Fruit fly (Drosophila melanogaster) whole organism, embryonic: Measurements from ENCODE around the gene CG9662.
A peak's percentile ranks its signal among the peaks of the same experiment; 100 is the strongest.

Source experiments
- B-H2 ChIP-seq: fragments of 200-800 bp; sonication (Bioruptor generic); optimal IDR thresholded peaks from 2 replicates; lab custom pipeline; 2018; ENCODE audit warnings: missing biosample characterization, mild to moderate bottlenecking, missing genetic modification characterization
- Bdp1 ChIP-seq: fragments of 200-800 bp; sonication (Bioruptor generic); optimal IDR thresholded peaks from 3 replicates; lab custom pipeline; 2016; ENCODE audit warnings: missing biosample characterization, missing genetic modification characterization
- CG10979 ChIP-seq: fragments of 200-800 bp; sonication (Bioruptor generic); optimal IDR thresholded peaks from 2 replicates; lab custom pipeline; 2018; ENCODE audit warnings: missing biosample characterization, mild to moderate bottlenecking, missing genetic modification characterization, moderate library complexity
- CG11093 ChIP-seq: fragments of 200-800 bp; sonication (Bioruptor generic); IDR thresholded peaks from 3 replicates; pipeline ENCODE4 v1.3.6; 2022; ENCODE audit warnings: missing biosample characterization, missing genetic modification characterization
- CG12155 ChIP-seq: fragments of 200-800 bp; sonication (Bioruptor generic); optimal IDR thresholded peaks from 3 replicates; lab custom pipeline; 2016; ENCODE audit warnings: missing biosample characterization, missing genetic modification characterization
- CG12942 ChIP-seq: fragments of 200-800 bp; sonication (Bioruptor generic); optimal IDR thresholded peaks from 3 replicates; lab custom pipeline; 2016; ENCODE audit warnings: missing biosample characterization, missing genetic modification characterization
- CG13296 ChIP-seq: fragments of 200-800 bp; sonication (Bioruptor generic); optimal IDR thresholded peaks from 3 replicates; lab custom pipeline; 2018; ENCODE audit warnings: missing biosample characterization, mild to moderate bottlenecking, missing genetic modification characterization
- CG13775 ChIP-seq: fragments of 200-800 bp; sonication (Bioruptor generic); optimal IDR thresholded peaks from 3 replicates; lab custom pipeline; 2017; ENCODE audit warnings: missing biosample characterization, mild to moderate bottlenecking, missing genetic modification characterization
- CG13894 ChIP-seq: fragments of 200-800 bp; sonication (Bioruptor generic); optimal IDR thresholded peaks from 3 replicates; lab custom pipeline; 2018; ENCODE audit warnings: missing biosample characterization, mild to moderate bottlenecking, missing genetic modification characterization, moderate library complexity
- CG14710 ChIP-seq: fragments of 200-800 bp; sonication (Bioruptor generic); optimal IDR thresholded peaks from 3 replicates; lab custom pipeline; 2019; ENCODE audit warnings: missing biosample characterization, mild to moderate bottlenecking, missing genetic modification characterization, moderate library complexity
- CG30431 ChIP-seq: fragments of 200-800 bp; sonication (Bioruptor generic); optimal IDR thresholded peaks from 2 replicates; lab custom pipeline; 2017; ENCODE audit warnings: missing biosample characterization, missing genetic modification characterization
- CG31224 ChIP-seq: fragments of 200-800 bp; sonication (Bioruptor generic); IDR thresholded peaks from 2 replicates; pipeline ENCODE4 v1.3.6; 2022; ENCODE audit warnings: missing biosample characterization, missing genetic modification characterization
- CG3281 ChIP-seq: fragments of 200-800 bp; sonication (Bioruptor generic); optimal IDR thresholded peaks from 3 replicates; lab custom pipeline; 2017; ENCODE audit warnings: missing biosample characterization, mild to moderate bottlenecking, missing genetic modification characterization
- CG34376 ChIP-seq: fragments of 200-800 bp; sonication (Bioruptor generic); optimal IDR thresholded peaks from 2 replicates; lab custom pipeline; 2018; ENCODE audit warnings: missing biosample characterization, mild to moderate bottlenecking, missing genetic modification characterization
- CG3838 ChIP-seq: fragments of 200-800 bp; sonication (Bioruptor generic); optimal IDR thresholded peaks from 3 replicates; lab custom pipeline; 2016; ENCODE audit warnings: missing biosample characterization, missing genetic modification characterization
- CG3847 ChIP-seq: fragments of 200-800 bp; sonication (Bioruptor generic); IDR thresholded peaks from 2 replicates; pipeline ENCODE4 v1.3.6; 2022; ENCODE audit warnings: missing biosample characterization, missing genetic modification characterization
- CG43689 ChIP-seq: fragments of 200-800 bp; sonication (Bioruptor generic); IDR thresholded peaks from 2 replicates; pipeline ENCODE4 v1.3.6; 2022; ENCODE audit warnings: missing biosample characterization, missing genetic modification characterization
- CG5953 ChIP-seq: fragments of 200-800 bp; sonication (Bioruptor generic); IDR thresholded peaks from 2 replicates; pipeline ENCODE4 v1.3.6; 2022; ENCODE audit warnings: missing biosample characterization, missing genetic modification characterization
- CG6854 ChIP-seq: fragments of 200-800 bp; sonication (Bioruptor generic); optimal IDR thresholded peaks from 3 replicates; lab custom pipeline; 2017; ENCODE audit warnings: missing biosample characterization, mild to moderate bottlenecking, missing genetic modification characterization
- CG7745 ChIP-seq: fragments of 200-800 bp; sonication (Bioruptor generic); optimal IDR thresholded peaks from 2 replicates; lab custom pipeline; 2018; ENCODE audit warnings: missing biosample characterization, mild to moderate bottlenecking, missing genetic modification characterization, moderate library complexity
- Dll ChIP-seq: fragments of 200-800 bp; sonication (Bioruptor generic); IDR thresholded peaks from 4 replicates; pipeline ENCODE4 v1.3.6; 2022; ENCODE audit warnings: missing biosample characterization, missing genetic modification characterization; ENCODE audit not compliant: partially characterized antibody
- Doc2 ChIP-seq: fragments of 200-800 bp; sonication (Bioruptor generic); IDR thresholded peaks from 2 replicates; pipeline ENCODE4 v1.3.6; 2022; ENCODE audit warnings: missing biosample characterization, missing genetic modification characterization
- Dp ChIP-seq: fragments of 200-800 bp; sonication (Bioruptor generic); optimal IDR thresholded peaks from 2 replicates; lab custom pipeline; 2018; ENCODE audit warnings: missing biosample characterization, mild to moderate bottlenecking, missing genetic modification characterization, moderate library complexity
- Fer2 ChIP-seq: fragments of 200-800 bp; sonication (Bioruptor generic); optimal IDR thresholded peaks from 2 replicates; lab custom pipeline; 2018; ENCODE audit warnings: missing biosample characterization, mild to moderate bottlenecking, missing genetic modification characterization, moderate library complexity
- Oaz ChIP-seq: fragments of 200-800 bp; sonication (Bioruptor generic); IDR thresholded peaks from 2 replicates; pipeline ENCODE4 v1.3.6; 2022; ENCODE audit warnings: missing biosample characterization, missing genetic modification characterization
- al ChIP-seq: fragments of 200-800 bp; sonication (Bioruptor generic); IDR thresholded peaks from 2 replicates; pipeline ENCODE4 v1.3.6; 2022; ENCODE audit warnings: missing biosample characterization, missing genetic modification characterization
- ash1 ChIP-seq: fragments of 200-800 bp; sonication (Bioruptor generic); optimal IDR thresholded peaks from 2 replicates; lab custom pipeline; 2018; ENCODE audit warnings: missing biosample characterization, mild to moderate bottlenecking, missing genetic modification characterization
- chif ChIP-seq, 2 experiments: fragments of 200-800 bp; sonication (Bioruptor generic); optimal IDR thresholded peaks; 3 replicates each; lab custom pipeline; 2016; ENCODE audit warnings: missing biosample characterization in 2 of 2, missing genetic modification characterization in 2 of 2
- chinmo ChIP-seq: fragments of 200-800 bp; sonication (Bioruptor generic); IDR thresholded peaks from 4 replicates; pipeline ENCODE4 v1.3.6; 2022; ENCODE audit warnings: missing biosample characterization, missing genetic modification characterization; ENCODE audit not compliant: partially characterized antibody
- cwo ChIP-seq: fragments of 200-800 bp; sonication (Bioruptor generic); optimal IDR thresholded peaks from 3 replicates; lab custom pipeline; 2017; ENCODE audit warnings: missing biosample characterization, missing genetic modification characterization, mild to moderate bottlenecking, moderate library complexity, missing genetic modification reagents
- dati ChIP-seq: fragments of 200-800 bp; sonication (Bioruptor generic); IDR thresholded peaks from 2 replicates; pipeline ENCODE4 v1.3.6; 2022; ENCODE audit warnings: missing biosample characterization, missing genetic modification characterization
- fd96Cb ChIP-seq: fragments of 200-800 bp; sonication (Bioruptor generic); optimal IDR thresholded peaks from 2 replicates; lab custom pipeline; 2018; ENCODE audit warnings: missing biosample characterization, mild to moderate bottlenecking, missing genetic modification characterization, moderate library complexity
- gce ChIP-seq: fragments of 200-800 bp; sonication (Bioruptor generic); IDR thresholded peaks from 3 replicates; pipeline ENCODE4 v1.3.6; 2022; ENCODE audit warnings: missing biosample characterization, missing genetic modification characterization
- hb ChIP-seq: fragments of 200-800 bp; sonication (Bioruptor generic); IDR thresholded peaks from 3 replicates; pipeline ENCODE4 v1.3.6; 2022; ENCODE audit warnings: missing biosample characterization, missing genetic modification characterization; ENCODE audit not compliant: partially characterized antibody
- insv ChIP-seq, 2 experiments: fragments of 200-800 bp; sonication (Bioruptor generic); optimal IDR thresholded peaks; 3 replicates each; lab custom pipeline; 2016 to 2018; ENCODE audit warnings: missing biosample characterization in 2 of 2, missing genetic modification characterization in 2 of 2
- jumu ChIP-seq: fragments of 200-800 bp; sonication (Bioruptor generic); optimal IDR thresholded peaks from 3 replicates; lab custom pipeline; 2016; ENCODE audit warnings: missing biosample characterization, missing genetic modification characterization
- lab ChIP-seq: fragments of 200-800 bp; sonication (Bioruptor generic); optimal IDR thresholded peaks from 3 replicates; lab custom pipeline; 2017; ENCODE audit warnings: missing biosample characterization, missing genetic modification characterization, mild to moderate bottlenecking, moderate library complexity, missing genetic modification reagents
- maf-S ChIP-seq: fragments of 200-800 bp; sonication (Bioruptor generic); optimal IDR thresholded peaks from 2 replicates; lab custom pipeline; 2016; ENCODE audit warnings: missing biosample characterization, missing genetic modification characterization
- nom ChIP-seq: fragments of 200-800 bp; sonication (Bioruptor generic); optimal IDR thresholded peaks from 2 replicates; lab custom pipeline; 2017; ENCODE audit warnings: missing biosample characterization, missing genetic modification characterization, mild to moderate bottlenecking, moderate library complexity, missing genetic modification reagents
- sim ChIP-seq: fragments of 200-800 bp; sonication (Bioruptor generic); IDR thresholded peaks from 2 replicates; pipeline ENCODE4 v1.3.6; 2022; ENCODE audit warnings: missing biosample characterization, missing genetic modification characterization
- sisA ChIP-seq: fragments of 200-800 bp; sonication (Bioruptor generic); IDR thresholded peaks from 2 replicates; pipeline ENCODE4 v1.3.6; 2022; ENCODE audit warnings: missing biosample characterization, missing genetic modification characterization
- slou ChIP-seq: fragments of 200-800 bp; sonication (Bioruptor generic); optimal IDR thresholded peaks from 3 replicates; lab custom pipeline; 2016; ENCODE audit warnings: missing biosample characterization, missing genetic modification characterization
- slp2 ChIP-seq: fragments of 200-800 bp; sonication (Bioruptor generic); optimal IDR thresholded peaks from 2 replicates; lab custom pipeline; 2016; ENCODE audit warnings: missing biosample characterization, missing genetic modification characterization
- sr ChIP-seq: fragments of 200-800 bp; sonication (Bioruptor generic); IDR thresholded peaks from 3 replicates; pipeline ENCODE4 v1.3.6; 2022; ENCODE audit warnings: missing biosample characterization, missing genetic modification characterization
- tap ChIP-seq: fragments of 200-800 bp; optimal IDR thresholded peaks from 3 replicates; lab custom pipeline; 2019; ENCODE audit warnings: missing biosample characterization, mild to moderate bottlenecking, missing genetic modification characterization, moderate library complexity
- tio ChIP-seq: fragments of 200-800 bp; sonication (Bioruptor generic); optimal IDR thresholded peaks from 2 replicates; lab custom pipeline; 2017; ENCODE audit warnings: missing biosample characterization, missing genetic modification characterization, inconsistent platforms
- toy ChIP-seq: fragments of 200-800 bp; sonication (Bioruptor generic); IDR thresholded peaks from 2 replicates; pipeline ENCODE4 v1.3.6; 2022; ENCODE audit warnings: missing biosample characterization, missing genetic modification characterization
- twi ChIP-seq: fragments of 200-800 bp; optimal IDR thresholded peaks from 2 replicates; lab custom pipeline; 2019; ENCODE audit warnings: missing biosample characterization, mild to moderate bottlenecking, missing genetic modification characterization, moderate library complexity
- unc-4 ChIP-seq: fragments of 200-800 bp; sonication (Bioruptor generic); IDR thresholded peaks from 2 replicates; pipeline ENCODE4 v1.3.6; 2022; ENCODE audit warnings: missing biosample characterization, missing genetic modification characterization; ENCODE audit not compliant: partially characterized antibody
- vfl ChIP-seq: fragments of 200-800 bp; sonication (Bioruptor generic); optimal IDR thresholded peaks from 2 replicates; lab custom pipeline; 2016; ENCODE audit warnings: missing biosample characterization, missing genetic modification characterization
- vnd ChIP-seq: fragments of 200-800 bp; sonication (Bioruptor generic); IDR thresholded peaks from 3 replicates; pipeline ENCODE4 v1.3.6; 2022; ENCODE audit warnings: missing biosample characterization, missing genetic modification characterization; ENCODE audit not compliant: partially characterized antibody

Gene CG9662

dm6 chr2L:3366043-3366679, 10.4 kb downstream of the CG9662 start (continued):
- TF ChIP-seq hb (GFP tag; lab: Robert Waterston, UW) (no peak), Dll (no peak), CG12155 (GFP tag; lab: Kevin White, UChicago) (no peak), sim (GFP tag; lab: Robert Waterston, UW) (no peak), Fer2 (no peak), vfl (GFP tag; lab: Kevin White, UChicago) (no peak), CG34376 (GFP tag; lab: Kevin White, UChicago) (peak; percentile 86), CG7745 (tag; lab: Kevin White, UChicago) (no peak), Bdp1 (GFP tag; lab: Kevin White, UChicago) (no peak), cwo (GFP tag; lab: Kevin White, UChicago) (peak; percentile 61), CG6854 (GFP tag; lab: Kevin White, UChicago) (no peak), Oaz (no peak), twi (tag; lab: Kevin White, UChicago) (no peak), CG10979 (no peak), Dp (GFP tag; lab: Kevin White, UChicago) (no peak), Doc2 (no peak), slou (GFP tag; lab: Kevin White, UChicago) (no peak), gce (GFP tag; lab: Robert Waterston, UW) (no peak), vnd (GFP tag; lab: Robert Waterston, UW) (no peak), ash1 (GFP tag; lab: Kevin White, UChicago) (no peak), CG11093 (GFP tag; lab: Robert Waterston, UW) (no peak), maf-S (GFP tag; lab: Kevin White, UChicago) (no peak), insv (GFP tag; optimal IDR thresholded peaks at IDR 0.05; lab: Kevin White, UChicago) (no peak), CG3838 (GFP tag; lab: Kevin White, UChicago) (no peak), CG3281 (peak; percentile 11), jumu (no peak), chinmo (peak; percentile 78; the same call in 1 of the 4 replicates), CG13296 (no peak), unc-4 (GFP tag; lab: Robert Waterston, UW) (no peak), tap (no peak), CG13894 (tag; lab: Kevin White, UChicago) (no peak), tio (GFP tag; lab: Kevin White, UChicago) (no peak), CG31224 (GFP tag; lab: Robert Waterston, UW) (no peak), CG13775 (GFP tag; lab: Kevin White, UChicago) (no peak), dati (no peak), fd96Cb (tag; lab: Kevin White, UChicago) (no peak), sr (GFP tag; lab: Robert Waterston, UW) (no peak), CG14710 (tag; lab: Kevin White, UChicago) (no peak), CG5953 (no peak), CG30431 (GFP tag; lab: Kevin White, UChicago) (no peak), chif (GFP tag; optimal IDR thresholded peaks at IDR 0.05; lab: Kevin White, UChicago) (no peak), al (no peak), slp2 (GFP tag; lab: Kevin White, UChicago) (no peak), toy (GFP tag; lab: Robert Waterston, UW) (no peak), nom (no peak), B-H2 (GFP tag; lab: Kevin White, UChicago) (no peak), lab (peak; percentile 67), CG43689 (GFP tag; lab: Robert Waterston, UW) (no peak), sisA (GFP tag; lab: Robert Waterston, UW) (no peak), CG3847 (GFP tag; lab: Robert Waterston, UW) (no peak), CG12942 (GFP tag; lab: Kevin White, UChicago) (no peak)
